Fruit fly (Drosophila melanogaster) whole organism, embryonic: ENCODE data around the gene CG17549.

Experiments
- Abd-B ChIP-seq: fragments of 200-800 bp; sonication (Bioruptor generic); optimal IDR thresholded peaks from 2 replicates; lab custom pipeline; 2018; ENCODE audit warnings: missing biosample characterization, mild to moderate bottlenecking, missing genetic modification characterization, moderate library complexity
- Adf1 ChIP-seq: fragments of 200-800 bp; sonication (Bioruptor generic); IDR thresholded peaks from 2 replicates; pipeline ENCODE4 v1.3.6; 2022; ENCODE audit warnings: missing biosample characterization, missing genetic modification characterization
- Atf3 ChIP-seq: fragments of 200-800 bp; sonication (Bioruptor generic); optimal IDR thresholded peaks from 3 replicates; lab custom pipeline; 2016; ENCODE audit warnings: missing biosample characterization, missing genetic modification characterization
- CG11093 ChIP-seq: fragments of 200-800 bp; sonication (Bioruptor generic); IDR thresholded peaks from 3 replicates; pipeline ENCODE4 v1.3.6; 2022; ENCODE audit warnings: missing biosample characterization, missing genetic modification characterization
- CG11247 ChIP-seq: fragments of 200-800 bp; sonication (Bioruptor generic); IDR thresholded peaks from 2 replicates; pipeline ENCODE4 v1.3.6; 2022; ENCODE audit warnings: missing biosample characterization, missing genetic modification characterization
- CG1233 ChIP-seq: fragments of 200-800 bp; sonication (Bioruptor generic); optimal IDR thresholded peaks from 4 replicates; lab custom pipeline; 2018; ENCODE audit warnings: missing biosample characterization, mild to moderate bottlenecking, missing genetic modification characterization
- CG12769 ChIP-seq: fragments of 200-800 bp; sonication (Bioruptor generic); optimal IDR thresholded peaks from 2 replicates; lab custom pipeline; 2019; ENCODE audit warnings: missing biosample characterization, mild to moderate bottlenecking, missing genetic modification characterization, moderate library complexity
- CG13287 ChIP-seq: fragments of 200-800 bp; sonication (Bioruptor generic); IDR thresholded peaks from 2 replicates; pipeline ENCODE4 v1.3.6; 2022; ENCODE audit warnings: missing biosample characterization, missing genetic modification characterization; ENCODE audit not compliant: partially characterized antibody
- CG15269 ChIP-seq: fragments of 200-800 bp; sonication (Bioruptor generic); optimal IDR thresholded peaks from 2 replicates; lab custom pipeline; 2018; ENCODE audit warnings: missing biosample characterization, mild to moderate bottlenecking, missing genetic modification characterization, moderate library complexity
- CG15479 ChIP-seq: fragments of 200-800 bp; sonication (Bioruptor generic); optimal IDR thresholded peaks from 3 replicates; lab custom pipeline; 2019; ENCODE audit warnings: missing biosample characterization, mild to moderate bottlenecking, missing genetic modification characterization, moderate library complexity
- CG17328 ChIP-seq: fragments of 200-800 bp; sonication (Bioruptor generic); IDR thresholded peaks from 2 replicates; pipeline ENCODE4 v1.3.6; 2022; ENCODE audit warnings: missing biosample characterization, missing genetic modification characterization
- CG17359 ChIP-seq: fragments of 200-800 bp; sonication (Bioruptor generic); optimal IDR thresholded peaks from 3 replicates; lab custom pipeline; 2018; ENCODE audit warnings: missing biosample characterization, mild to moderate bottlenecking, missing genetic modification characterization, moderate library complexity
- CG18011 ChIP-seq: fragments of 200-800 bp; sonication (Bioruptor generic); optimal IDR thresholded peaks from 2 replicates; lab custom pipeline; 2017; ENCODE audit warnings: missing biosample characterization, missing genetic modification characterization, mild to moderate bottlenecking, moderate library complexity, missing genotype
- CG1832 ChIP-seq: fragments of 200-800 bp; sonication (Bioruptor generic); optimal IDR thresholded peaks from 2 replicates; lab custom pipeline; 2017; ENCODE audit warnings: missing biosample characterization, mild to moderate bottlenecking, missing genetic modification characterization, inconsistent platforms
- CG2678 ChIP-seq: fragments of 200-800 bp; sonication (Bioruptor generic); optimal IDR thresholded peaks from 3 replicates; lab custom pipeline; 2019; ENCODE audit warnings: missing biosample characterization, mild to moderate bottlenecking, missing genetic modification characterization, moderate library complexity
- CG31224 ChIP-seq: fragments of 200-800 bp; sonication (Bioruptor generic); IDR thresholded peaks from 2 replicates; pipeline ENCODE4 v1.3.6; 2022; ENCODE audit warnings: missing biosample characterization, missing genetic modification characterization
- CG4328 ChIP-seq: fragments of 200-800 bp; sonication (Bioruptor generic); optimal IDR thresholded peaks from 3 replicates; lab custom pipeline; 2017; ENCODE audit warnings: missing biosample characterization, missing genetic modification reagents, missing genetic modification characterization
- CG6689 ChIP-seq: fragments of 200-800 bp; sonication (Bioruptor generic); IDR thresholded peaks from 2 replicates; pipeline ENCODE4 v1.3.6; 2022; ENCODE audit warnings: missing biosample characterization, missing genetic modification characterization
- CG7357 ChIP-seq: fragments of 200-800 bp; sonication (Bioruptor generic); IDR thresholded peaks from 3 replicates; pipeline ENCODE4 v1.3.6; 2022; ENCODE audit warnings: missing biosample characterization, missing genetic modification characterization
- CG8089 ChIP-seq: fragments of 200-800 bp; sonication (Bioruptor generic); optimal IDR thresholded peaks from 3 replicates; lab custom pipeline; 2016; ENCODE audit warnings: missing biosample characterization, missing genetic modification characterization
- CG9437 ChIP-seq: fragments of 200-800 bp; sonication (Bioruptor generic); optimal IDR thresholded peaks from 2 replicates; lab custom pipeline; 2018; ENCODE audit warnings: missing biosample characterization, mild to moderate bottlenecking, missing genetic modification characterization
- Dad ChIP-seq: fragments of 200-800 bp; sonication (Bioruptor generic); optimal IDR thresholded peaks from 3 replicates; lab custom pipeline; 2016; ENCODE audit warnings: missing biosample characterization, missing genetic modification characterization
- Deaf1 ChIP-seq: fragments of 200-800 bp; optimal IDR thresholded peaks from 3 replicates; lab custom pipeline; 2019; ENCODE audit warnings: missing biosample characterization, mild to moderate bottlenecking, missing genetic modification characterization, moderate library complexity
- Dip2 ChIP-seq: fragments of 200-800 bp; sonication (Bioruptor generic); IDR thresholded peaks from 2 replicates; pipeline ENCODE4 v1.3.6; 2022; ENCODE audit warnings: missing biosample characterization, missing genetic modification characterization
- Dll ChIP-seq: fragments of 200-800 bp; sonication (Bioruptor generic); IDR thresholded peaks from 4 replicates; pipeline ENCODE4 v1.3.6; 2022; ENCODE audit warnings: missing biosample characterization, missing genetic modification characterization; ENCODE audit not compliant: partially characterized antibody
- ERR ChIP-seq: fragments of 200-800 bp; sonication (Bioruptor generic); optimal IDR thresholded peaks from 2 replicates; lab custom pipeline; 2016; ENCODE audit warnings: missing biosample characterization, missing genetic modification characterization
- GATAe ChIP-seq: fragments of 200-800 bp; sonication (Bioruptor generic); conservative IDR thresholded peaks from 2 replicates; pipeline ENCODE4 v1.3.6; 2022; ENCODE audit warnings: missing biosample characterization, missing genetic modification characterization
- Hr78 ChIP-seq, 2 experiments: fragments of 200-800 bp in 1 of 2; fragments of >200 bp in 1 of 2; sonication (Bioruptor generic) in 1 of 2; optimal IDR thresholded peaks; 2 replicates each; lab custom pipeline; 2017 to 2019; ENCODE audit warnings: missing biosample characterization in 2 of 2, missing genetic modification characterization in 2 of 2, mild to moderate bottlenecking in 1 of 2, moderate library complexity in 1 of 2
- MESR4 ChIP-seq: fragments of 200-800 bp; sonication (Bioruptor generic); optimal IDR thresholded peaks from 2 replicates; lab custom pipeline; 2018; ENCODE audit warnings: missing biosample characterization, mild to moderate bottlenecking, missing genetic modification characterization, moderate library complexity
- Nf-YA ChIP-seq: fragments of 200-800 bp; sonication (Bioruptor generic); IDR thresholded peaks from 2 replicates; pipeline ENCODE4 v1.3.6; 2022; ENCODE audit warnings: missing biosample characterization, missing genetic modification characterization
- Nf-YC ChIP-seq: fragments of 200-800 bp; optimal IDR thresholded peaks from 3 replicates; lab custom pipeline; 2019; ENCODE audit warnings: missing biosample characterization, mild to moderate bottlenecking, missing genetic modification characterization, moderate library complexity
- Scr ChIP-seq: fragments of 200-800 bp; sonication (Bioruptor generic); IDR thresholded peaks from 2 replicates; pipeline ENCODE4 v1.3.6; 2022; ENCODE audit warnings: missing biosample characterization, missing genetic modification characterization; ENCODE audit not compliant: partially characterized antibody
- Taf1 ChIP-seq: fragments of 200-800 bp; sonication (Bioruptor generic); IDR thresholded peaks from 2 replicates; pipeline ENCODE4 v1.3.6; 2022; ENCODE audit warnings: missing biosample characterization, missing genetic modification characterization
- Usf ChIP-seq: fragments of 200-800 bp; sonication (Bioruptor generic); optimal IDR thresholded peaks from 2 replicates; lab custom pipeline; 2017; ENCODE audit warnings: missing genotype, missing biosample characterization, missing genetic modification characterization
- chm ChIP-seq: fragments of 200-800 bp; sonication (Bioruptor generic); IDR thresholded peaks from 2 replicates; pipeline ENCODE4 v1.3.6; 2022; ENCODE audit warnings: missing biosample characterization, missing genetic modification characterization
- corto ChIP-seq: fragments of 200-800 bp; sonication (Bioruptor generic); optimal IDR thresholded peaks from 2 replicates; lab custom pipeline; 2016; ENCODE audit warnings: missing biosample characterization, mild to moderate bottlenecking, missing genetic modification characterization, moderate library complexity
- dpn ChIP-seq, 2 experiments: fragments of 200-800 bp; sonication (Bioruptor generic); optimal IDR thresholded peaks; 3 replicates each; lab custom pipeline; 2016; ENCODE audit warnings: missing biosample characterization in 2 of 2, missing genetic modification characterization in 2 of 2
- dysf ChIP-seq: fragments of 200-800 bp; sonication (Bioruptor generic); IDR thresholded peaks from 3 replicates; pipeline ENCODE4 v1.3.6; 2022; ENCODE audit warnings: missing biosample characterization, missing genetic modification characterization
- exex ChIP-seq: fragments of 200-800 bp; sonication (Bioruptor generic); optimal IDR thresholded peaks from 4 replicates; lab custom pipeline; 2018; ENCODE audit warnings: missing biosample characterization, mild to moderate bottlenecking, missing genetic modification characterization, moderate library complexity
- fd64A ChIP-seq: fragments of 200-800 bp; sonication (Bioruptor generic); optimal IDR thresholded peaks from 3 replicates; lab custom pipeline; 2018; ENCODE audit warnings: missing biosample characterization, mild to moderate bottlenecking, missing genetic modification characterization
- fd96Cb ChIP-seq: fragments of 200-800 bp; sonication (Bioruptor generic); optimal IDR thresholded peaks from 2 replicates; lab custom pipeline; 2018; ENCODE audit warnings: missing biosample characterization, mild to moderate bottlenecking, missing genetic modification characterization, moderate library complexity
- ftz-f1 ChIP-seq: fragments of 200-800 bp; sonication (Bioruptor generic); optimal IDR thresholded peaks from 2 replicates; lab custom pipeline; 2016; ENCODE audit warnings: missing biosample characterization, missing genetic modification characterization
- grn ChIP-seq: fragments of 200-800 bp; sonication (Bioruptor generic); optimal IDR thresholded peaks from 3 replicates; lab custom pipeline; 2017; ENCODE audit warnings: missing biosample characterization, missing genetic modification characterization
- ken ChIP-seq: fragments of 200-800 bp; sonication (Bioruptor generic); IDR thresholded peaks from 3 replicates; pipeline ENCODE4 v1.3.6; 2022; ENCODE audit warnings: missing biosample characterization, missing genetic modification characterization
- lab ChIP-seq: fragments of 200-800 bp; sonication (Bioruptor generic); optimal IDR thresholded peaks from 3 replicates; lab custom pipeline; 2017; ENCODE audit warnings: missing biosample characterization, missing genetic modification characterization, mild to moderate bottlenecking, moderate library complexity, missing genetic modification reagents
- nerfin-2 ChIP-seq: fragments of 200-800 bp; sonication (Bioruptor generic); IDR thresholded peaks from 2 replicates; pipeline ENCODE4 v1.3.6; 2022; ENCODE audit warnings: missing biosample characterization, missing genetic modification characterization; ENCODE audit not compliant: partially characterized antibody
- row ChIP-seq: fragments of 200-800 bp; sonication (Bioruptor generic); IDR thresholded peaks from 3 replicates; pipeline ENCODE4 v1.3.6; 2022; ENCODE audit warnings: missing biosample characterization, missing genetic modification characterization
- sd ChIP-seq: fragments of 200-800 bp; sonication (Bioruptor generic); optimal IDR thresholded peaks from 3 replicates; lab custom pipeline; 2018; ENCODE audit warnings: missing biosample characterization, mild to moderate bottlenecking, missing genetic modification characterization, moderate library complexity
- sr ChIP-seq: fragments of 200-800 bp; sonication (Bioruptor generic); IDR thresholded peaks from 3 replicates; pipeline ENCODE4 v1.3.6; 2022; ENCODE audit warnings: missing biosample characterization, missing genetic modification characterization
- stwl ChIP-seq: fragments of 200-800 bp; sonication (Bioruptor generic); optimal IDR thresholded peaks from 3 replicates; lab custom pipeline; 2018; ENCODE audit warnings: missing biosample characterization, mild to moderate bottlenecking, missing genetic modification characterization, moderate library complexity
- toy ChIP-seq: fragments of 200-800 bp; sonication (Bioruptor generic); IDR thresholded peaks from 2 replicates; pipeline ENCODE4 v1.3.6; 2022; ENCODE audit warnings: missing biosample characterization, missing genetic modification characterization

CG17549 gene

dm6 chr2L:19421573-19421972 lies 31.7 kb upstream of the CG17549 start:
- TF ChIP-seq CG18011 (GFP tag; lab: Kevin White, UChicago): no peak
- TF ChIP-seq Nf-YA (GFP tag; lab: Robert Waterston, UW): no peak
- TF ChIP-seq corto (GFP tag; lab: Kevin White, UChicago): no peak
- no peak for TF ChIP-seq CG1233
- TF ChIP-seq Nf-YC (tag; lab: Kevin White, UChicago): peak; percentile 75
- TF ChIP-seq toy: no peak
- no peak for TF ChIP-seq CG11093 (GFP tag; lab: Robert Waterston, UW)
- no peak for TF ChIP-seq CG8089 (GFP tag; lab: Kevin White, UChicago)
- TF ChIP-seq CG4328: peak; percentile 28
- no peak for TF ChIP-seq fd64A (GFP tag; lab: Kevin White, UChicago)
- no peak for TF ChIP-seq Adf1
- peak; percentile 16 for TF ChIP-seq lab
- TF ChIP-seq CG13287 (GFP tag; lab: Robert Waterston, UW): no peak
- TF ChIP-seq CG17328: 0 out of 2 replicates have a peak, but pooled peaks have one; percentile 18
- TF ChIP-seq CG17359 (tag; lab: Kevin White, UChicago): no peak
- TF ChIP-seq dysf (GFP tag; lab: Robert Waterston, UW): no peak
- TF ChIP-seq Scr (GFP tag; lab: Robert Waterston, UW): no peak
- no peak for TF ChIP-seq MESR4 (GFP tag; lab: Kevin White, UChicago)
- peak; percentile 69; the same call in 2 of the 3 replicates for TF ChIP-seq sr
- no peak for TF ChIP-seq ken (GFP tag; lab: Robert Waterston, UW)
- peak; percentile 12 for TF ChIP-seq grn (GFP tag; lab: Kevin White, UChicago)
- peak; percentile 94 for TF ChIP-seq sd
- TF ChIP-seq ERR (GFP tag; lab: Kevin White, UChicago): no peak
- TF ChIP-seq chm (GFP tag; lab: Robert Waterston, UW): no peak
- no peak for TF ChIP-seq row (GFP tag; lab: Robert Waterston, UW)
- no peak for TF ChIP-seq Atf3 (GFP tag; lab: Kevin White, UChicago)
- TF ChIP-seq CG2678: peak; percentile 3
- no peak for TF ChIP-seq Usf
- TF ChIP-seq ftz-f1: peak; percentile 40
- no peak for TF ChIP-seq Dad (GFP tag; lab: Kevin White, UChicago)
- TF ChIP-seq CG11247 (GFP tag; lab: Robert Waterston, UW): no peak
- no peak for TF ChIP-seq CG31224 (GFP tag; lab: Robert Waterston, UW)
- peak in 1 of 2 experiments; percentile 18 for TF ChIP-seq Hr78 (GFP tag; optimal IDR thresholded peaks at IDR 0.05; lab: Kevin White, UChicago)
- no peak for TF ChIP-seq fd96Cb (tag; lab: Kevin White, UChicago)
- no peak for TF ChIP-seq dpn (GFP tag; optimal IDR thresholded peaks at IDR 0.05; lab: Kevin White, UChicago)
- TF ChIP-seq CG15269: no peak
- peak; percentile 62 for TF ChIP-seq GATAe (GFP tag; lab: Robert Waterston, UW)
- TF ChIP-seq CG7357 (GFP tag; lab: Robert Waterston, UW): no peak
- TF ChIP-seq Deaf1: peak; percentile 32
- TF ChIP-seq CG15479 (GFP tag; lab: Kevin White, UChicago): no peak
- TF ChIP-seq stwl: no peak
- TF ChIP-seq CG6689 (GFP tag; lab: Robert Waterston, UW): no peak
- TF ChIP-seq nerfin-2 (GFP tag; lab: Robert Waterston, UW): no peak
- no peak for TF ChIP-seq Abd-B
- no peak for TF ChIP-seq CG1832 (GFP tag; lab: Kevin White, UChicago)
- no peak for TF ChIP-seq Dll
- TF ChIP-seq CG9437 (GFP tag; lab: Kevin White, UChicago): no peak
- no peak for TF ChIP-seq Dip2 (GFP tag; lab: Robert Waterston, UW)
- TF ChIP-seq CG12769: peak; percentile 65
- TF ChIP-seq Taf1 (GFP tag; lab: Robert Waterston, UW): no peak
- TF ChIP-seq exex (tag; lab: Kevin White, UChicago): peak; percentile 61
